Fruit fly (Drosophila melanogaster): ENCODE measurements around the gene CG3021.

- TF ChIP-seq psq (optimal IDR thresholded peaks at IDR 0.05) (no peak), Dll (optimal IDR thresholded peaks at IDR 0.05) (no peak), pan (optimal IDR thresholded peaks at IDR 0.05) (no peak), usp (GFP tag; optimal IDR thresholded peaks at IDR 0.05) (no peak), EcR (GFP tag; optimal IDR thresholded peaks at IDR 0.05) (no peak)
Observed at dm6 chrX:1063143-1063542, 36.6 kb downstream of the CG3021 start.

All from whole organism.